Fruit fly (Drosophila melanogaster): ENCODE data around the gene eag.

Gene eag

dm6 chrX:15025737-15026136 is 70.5 kb downstream of the eag start:
- TF ChIP-seq N (GFP tag; optimal IDR thresholded peaks at IDR 0.05): no peak
- TF ChIP-seq psq (GFP tag; optimal IDR thresholded peaks at IDR 0.05): peak; percentile 16
- no peak for TF ChIP-seq dl (GFP tag; optimal IDR thresholded peaks at IDR 0.05; ENCODE audit: insufficient read depth in 1 of 2, partially characterized antibody in 2 of 2)
- peak; percentile 71 for TF ChIP-seq Vsx2 (GFP tag; optimal IDR thresholded peaks at IDR 0.05; ENCODE audit: partially characterized antibody)
- peak; percentile 25 for TF ChIP-seq Dif (GFP tag; optimal IDR thresholded peaks at IDR 0.05; ENCODE audit: partially characterized antibody)
- TF ChIP-seq rgr (GFP tag; optimal IDR thresholded peaks at IDR 0.05): no peak
- no peak for TF ChIP-seq ey (GFP tag; optimal IDR thresholded peaks at IDR 0.05)

dm6 chrX:15026897-15027296 is 71.6 kb downstream of the eag start:
- TF ChIP-seq Hr78 (GFP tag; optimal IDR thresholded peaks at IDR 0.05) (no peak), Mio (GFP tag; optimal IDR thresholded peaks at IDR 0.05) (no peak), h (GFP tag; optimal IDR thresholded peaks at IDR 0.05) (peak; percentile 41), Sp1 (GFP tag; optimal IDR thresholded peaks at IDR 0.05) (peak; percentile 56), HLH106 (tag; optimal IDR thresholded peaks at IDR 0.05) (peak; percentile 28), usp (GFP tag; optimal IDR thresholded peaks at IDR 0.05) (no peak), N (GFP tag; optimal IDR thresholded peaks at IDR 0.05) (no peak), foxo (GFP tag; optimal IDR thresholded peaks at IDR 0.05) (peak in 1 of 2 experiments; percentile 55), GATAd (GFP tag; optimal IDR thresholded peaks at IDR 0.05) (no peak), OdsH (GFP tag; optimal IDR thresholded peaks at IDR 0.05) (peak; percentile 43), ey (GFP tag; optimal IDR thresholded peaks at IDR 0.05) (peak; percentile 46), dmrt93B (GFP tag; optimal IDR thresholded peaks at IDR 0.05) (peak; percentile 4), dsf (GFP tag; optimal IDR thresholded peaks at IDR 0.05; ENCODE audit: borderline replicate concordance) (no peak), Abd-B (GFP tag; optimal IDR thresholded peaks at IDR 0.05) (no peak), psq (GFP tag; optimal IDR thresholded peaks at IDR 0.05) (peak; percentile 41), fru (GFP tag; optimal IDR thresholded peaks at IDR 0.05) (peak; percentile 44), Rel (GFP tag; optimal IDR thresholded peaks at IDR 0.05) (no peak), Rel (tag; optimal IDR thresholded peaks at IDR 0.05) (peak; percentile 25), rgr (GFP tag; optimal IDR thresholded peaks at IDR 0.05) (peak; percentile 60), Hnf4 (GFP tag; optimal IDR thresholded peaks at IDR 0.05) (peak; percentile 25), br (GFP tag; optimal IDR thresholded peaks at IDR 0.05) (peak; percentile 32)

dm6 chrX:15028152-15028551 is 72.9 kb downstream of the eag start:
- TF ChIP-seq pan (optimal IDR thresholded peaks at IDR 0.05) (no peak), rgr (GFP tag; optimal IDR thresholded peaks at IDR 0.05) (no peak), ey (GFP tag; optimal IDR thresholded peaks at IDR 0.05) (no peak), OdsH (GFP tag; optimal IDR thresholded peaks at IDR 0.05) (no peak), sage (GFP tag; optimal IDR thresholded peaks at IDR 0.05) (no peak), Mio (GFP tag; optimal IDR thresholded peaks at IDR 0.05) (no peak), fru (GFP tag; optimal IDR thresholded peaks at IDR 0.05) (no peak), Hr83 (GFP tag; optimal IDR thresholded peaks at IDR 0.05; ENCODE audit: poor library complexity, severe bottlenecking) (no peak), lola (GFP tag; optimal IDR thresholded peaks at IDR 0.05) (no peak), N (GFP tag; optimal IDR thresholded peaks at IDR 0.05) (no peak), Vsx2 (GFP tag; optimal IDR thresholded peaks at IDR 0.05; ENCODE audit: partially characterized antibody) (no peak), Hnf4 (GFP tag; optimal IDR thresholded peaks at IDR 0.05) (no peak), jim (GFP tag; optimal IDR thresholded peaks at IDR 0.05) (no peak), br (GFP tag; optimal IDR thresholded peaks at IDR 0.05) (no peak), psq (GFP tag; optimal IDR thresholded peaks at IDR 0.05) (no peak), Dfd (GFP tag; optimal IDR thresholded peaks at IDR 0.05) (no peak), CG32264 (GFP tag; optimal IDR thresholded peaks at IDR 0.05) (no peak), dmrt93B (GFP tag; optimal IDR thresholded peaks at IDR 0.05) (no peak)

DNA sequence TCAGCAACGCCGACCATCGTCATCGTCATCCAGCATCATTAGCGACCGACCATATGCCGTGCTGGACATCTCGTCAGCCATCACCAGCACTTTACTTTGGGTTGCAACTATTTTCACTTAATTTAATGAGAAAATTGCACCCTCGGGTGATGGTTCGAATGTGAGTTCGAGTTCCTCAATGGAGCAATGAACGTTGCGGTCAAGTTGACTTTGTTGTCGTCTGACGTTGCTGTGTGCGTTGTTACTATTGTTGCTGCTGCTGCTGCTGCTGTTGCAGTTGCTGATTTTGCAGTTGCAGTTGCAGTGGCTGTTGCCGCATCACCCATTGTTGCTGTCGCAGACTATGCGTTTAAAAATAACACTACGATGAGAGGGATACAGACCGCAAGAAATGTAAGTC is 74.6 kb downstream of the eag start:
- TF ChIP-seq Abd-B (GFP tag; optimal IDR thresholded peaks at IDR 0.05) (no peak), sage (GFP tag; optimal IDR thresholded peaks at IDR 0.05) (no peak), sv (GFP tag; optimal IDR thresholded peaks at IDR 0.05) (no peak), brk (GFP tag; optimal IDR thresholded peaks at IDR 0.05) (no peak), rgr (GFP tag; optimal IDR thresholded peaks at IDR 0.05) (no peak), jim (GFP tag; optimal IDR thresholded peaks at IDR 0.05) (no peak), pan (optimal IDR thresholded peaks at IDR 0.05) (no peak), Rel (GFP tag; optimal IDR thresholded peaks at IDR 0.05) (no peak), Rel (tag; optimal IDR thresholded peaks at IDR 0.05) (no peak), Dif (GFP tag; optimal IDR thresholded peaks at IDR 0.05; ENCODE audit: partially characterized antibody) (no peak), woc (GFP tag; optimal IDR thresholded peaks at IDR 0.05) (no peak), lola (GFP tag; optimal IDR thresholded peaks at IDR 0.05) (no peak)
